Fruit fly (Drosophila melanogaster) whole organism, adult: Measurements from ENCODE around the gene CG43924.
"Not testable (repeated sequence)": the region's sequence is repeated elsewhere in the genome, so short reads cannot be mapped to it uniquely, and the experiment has no call there.

ENCODE experiments used
- CG11617 ChIP-seq: fragments of 200-800 bp; sonication (Bioruptor generic); optimal IDR thresholded peaks from 2 replicates; lab custom pipeline; 2017; ENCODE audit warnings: mild to moderate bottlenecking, missing biosample characterization, missing genetic modification reagents, missing genetic modification characterization
- CG12768 ChIP-seq: fragments of 200-800 bp; sonication (Bioruptor generic); optimal IDR thresholded peaks from 2 replicates; lab custom pipeline; 2017; ENCODE audit warnings: missing biosample characterization, missing genetic modification characterization, mild to moderate bottlenecking, moderate library complexity, missing genetic modification reagents
- CG14711 ChIP-seq: fragments of 200-800 bp; sonication (Bioruptor generic); optimal IDR thresholded peaks from 2 replicates; lab custom pipeline; 2018; ENCODE audit warnings: missing biosample characterization, mild to moderate bottlenecking, missing genetic modification characterization, moderate library complexity
- CG1620 ChIP-seq: fragments of 200-800 bp; sonication (Bioruptor generic); optimal IDR thresholded peaks from 2 replicates; lab custom pipeline; 2016; ENCODE audit warnings: missing biosample characterization, missing genetic modification characterization
- CG33017 ChIP-seq: fragments of 200-800 bp; sonication (Bioruptor generic); optimal IDR thresholded peaks from 2 replicates; lab custom pipeline; 2018; ENCODE audit warnings: missing biosample characterization, mild to moderate bottlenecking, missing genetic modification characterization, moderate library complexity
- CG5204 ChIP-seq: fragments of 200-800 bp; sonication (Bioruptor generic); optimal IDR thresholded peaks from 2 replicates; lab custom pipeline; 2016; ENCODE audit warnings: missing biosample characterization, missing genetic modification characterization
- CG7045 ChIP-seq: fragments of 200-800 bp; sonication (Bioruptor generic); optimal IDR thresholded peaks from 2 replicates; lab custom pipeline; 2017; ENCODE audit warnings: missing biosample characterization, mild to moderate bottlenecking, missing genetic modification characterization
- CG7101 ChIP-seq: fragments of 200-800 bp; sonication (Bioruptor generic); optimal IDR thresholded peaks from 2 replicates; lab custom pipeline; 2018; ENCODE audit warnings: missing biosample characterization, mild to moderate bottlenecking, missing genetic modification characterization, moderate library complexity
- Clk ChIP-seq: fragments of 200-800 bp; sonication (Bioruptor generic); optimal IDR thresholded peaks from 2 replicates; lab custom pipeline; 2017; ENCODE audit warnings: missing biosample characterization, missing genetic modification characterization
- Crg-1 ChIP-seq: fragments of 200-800 bp; sonication (Bioruptor generic); optimal IDR thresholded peaks from 2 replicates; lab custom pipeline; 2016; ENCODE audit warnings: missing biosample characterization, missing genetic modification characterization
- Hr96 ChIP-seq: fragments of 200-800 bp; sonication (Bioruptor generic); optimal IDR thresholded peaks from 2 replicates; lab custom pipeline; 2016; ENCODE audit warnings: missing biosample characterization, missing genetic modification characterization
- Mnt ChIP-seq: fragments of 200-800 bp; sonication (Bioruptor generic); optimal IDR thresholded peaks from 2 replicates; lab custom pipeline; 2016; ENCODE audit warnings: missing biosample characterization, mild to moderate bottlenecking, missing genetic modification characterization
- bab1 ChIP-seq: fragments of 200-800 bp; sonication (Bioruptor generic); optimal IDR thresholded peaks from 3 replicates; lab custom pipeline; 2019; ENCODE audit warnings: missing biosample characterization, mild to moderate bottlenecking, missing genetic modification characterization, moderate library complexity
- cic ChIP-seq: fragments of 200-800 bp; sonication (Bioruptor generic); optimal IDR thresholded peaks from 2 replicates; lab custom pipeline; 2017; ENCODE audit warnings: missing biosample characterization, mild to moderate bottlenecking, missing genetic modification characterization, moderate library complexity
- cnc ChIP-seq, 2 experiments: fragments of >200 bp; optimal IDR thresholded peaks; 2 replicates each; lab custom pipeline; 2017
- kay ChIP-seq: fragments of 200-800 bp; sonication (Bioruptor generic); peaks from one replicate; lab custom pipeline; 2016; ENCODE audit warnings: missing biosample characterization, missing genetic modification characterization, borderline replicate concordance
- ovo ChIP-seq: fragments of 200-800 bp; sonication (Bioruptor generic); optimal IDR thresholded peaks from 2 replicates; lab custom pipeline; 2016; ENCODE audit warnings: missing biosample characterization, missing genetic modification characterization
- pad ChIP-seq: fragments of 200-800 bp; sonication (Bioruptor generic); optimal IDR thresholded peaks from 3 replicates; lab custom pipeline; 2017; ENCODE audit warnings: missing biosample characterization, missing genetic modification characterization, mild to moderate bottlenecking, moderate library complexity, missing genetic modification reagents
- tj ChIP-seq: fragments of 200-800 bp; sonication (Bioruptor generic); optimal IDR thresholded peaks from 3 replicates; lab custom pipeline; 2017; ENCODE audit warnings: missing biosample characterization, mild to moderate bottlenecking, missing genetic modification characterization, moderate library complexity
- toe ChIP-seq: fragments of 200-800 bp; sonication (Bioruptor generic); optimal IDR thresholded peaks from 2 replicates; lab custom pipeline; 2016; ENCODE audit warnings: missing biosample characterization, missing genetic modification characterization

CG43924 gene

DNA sequence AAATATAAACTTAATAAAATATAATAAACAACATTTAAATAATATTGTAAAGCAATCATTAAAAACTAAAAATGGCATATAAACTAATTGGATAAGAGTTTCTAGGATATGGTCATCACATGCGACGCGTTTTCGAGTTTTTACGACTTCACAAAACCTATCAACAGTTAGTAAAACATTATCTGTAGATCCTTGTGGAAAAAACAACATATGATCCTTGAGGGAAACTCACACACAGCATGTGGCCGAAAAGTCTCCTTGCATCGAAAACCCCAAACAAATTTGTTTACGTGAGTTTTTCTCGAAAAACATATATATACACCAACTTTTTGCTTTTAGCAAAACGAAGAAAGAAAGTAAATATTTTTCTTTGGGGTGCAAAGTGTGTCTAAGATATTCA, 30.0 kb upstream of the CG43924 start:
- TF ChIP-seq Crg-1 (GFP tag; lab: Kevin White, UChicago) (no peak), cic (GFP tag; lab: Kevin White, UChicago) (no peak), toe (GFP tag; lab: Kevin White, UChicago) (no peak), Clk (GFP tag; lab: Kevin White, UChicago) (no peak), cnc (optimal IDR thresholded peaks at IDR 0.05; lab: Kevin White, UChicago) (no peak), CG11617 (no peak), CG5204 (GFP tag; lab: Kevin White, UChicago) (no peak), CG33017 (tag; lab: Kevin White, UChicago) (no peak), Hr96 (GFP tag; lab: Kevin White, UChicago) (no peak), Mnt (GFP tag; lab: Kevin White, UChicago) (no peak), CG14711 (tag; lab: Kevin White, UChicago) (no peak)

DNA sequence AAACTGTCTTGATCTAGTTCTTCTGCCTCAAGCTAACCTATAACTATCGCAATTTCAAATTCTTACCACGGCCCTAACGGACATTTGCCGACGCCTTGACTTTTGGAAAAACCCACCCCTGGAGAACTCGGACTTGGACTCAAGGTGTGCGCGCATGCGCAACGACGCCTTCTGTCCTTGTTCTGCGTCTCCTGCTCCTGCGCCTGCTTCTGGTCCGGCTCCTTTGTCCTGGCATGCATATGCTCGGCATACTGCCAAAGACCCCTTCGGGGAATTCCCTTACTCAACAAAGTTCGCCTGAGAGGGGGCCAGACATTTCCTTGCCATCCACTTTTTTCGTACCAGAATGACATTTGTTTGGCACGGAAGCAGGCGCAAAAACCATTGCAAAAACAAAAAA, 25.0 kb upstream of the CG43924 start:
- TF ChIP-seq CG12768 (GFP tag; lab: Kevin White, UChicago), result no peak
- no peak for TF ChIP-seq CG33017 (tag; lab: Kevin White, UChicago)
- no peak for TF ChIP-seq Hr96 (GFP tag; lab: Kevin White, UChicago)
- no peak for TF ChIP-seq Crg-1 (GFP tag; lab: Kevin White, UChicago)
- TF ChIP-seq bab1 (GFP tag; lab: Kevin White, UChicago), result no peak
- TF ChIP-seq CG11617, result no peak
- TF ChIP-seq Clk (GFP tag; lab: Kevin White, UChicago), result no peak
- TF ChIP-seq ovo, result no peak
- no peak for TF ChIP-seq CG14711 (tag; lab: Kevin White, UChicago)

DNA sequence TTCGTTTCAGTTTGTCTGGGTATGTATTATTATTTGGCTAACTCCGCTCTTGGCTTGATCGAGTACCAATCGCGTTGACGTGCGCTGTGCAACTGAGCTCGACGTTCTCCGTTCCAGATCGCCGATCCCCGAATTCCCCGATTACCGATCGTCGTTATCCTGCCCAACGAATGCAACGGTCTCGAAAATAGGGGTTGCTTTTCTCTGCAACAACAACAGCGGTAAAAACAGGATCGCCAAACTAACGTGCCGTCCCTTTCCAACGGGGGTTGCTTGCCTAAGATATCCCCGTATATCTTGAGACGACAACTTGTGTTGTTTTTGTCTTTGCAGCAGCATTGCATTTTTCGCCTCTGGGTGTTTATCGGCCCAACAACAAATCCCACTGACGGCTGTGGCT, 20.8 kb upstream of the CG43924 start:
- TF ChIP-seq CG1620 (no peak), CG7101 (tag; lab: Kevin White, UChicago) (no peak), cnc (optimal IDR thresholded peaks at IDR 0.05; lab: Kevin White, UChicago) (no peak), toe (GFP tag; lab: Kevin White, UChicago) (no peak), CG33017 (tag; lab: Kevin White, UChicago) (no peak), CG12768 (GFP tag; lab: Kevin White, UChicago) (no peak), cic (GFP tag; lab: Kevin White, UChicago) (no peak), pad (no peak), CG5204 (GFP tag; lab: Kevin White, UChicago) (no peak), ovo (no peak), CG11617 (no peak), tj (no peak), kay (GFP tag; lab: Kevin White, UChicago) (no peak), Hr96 (GFP tag; lab: Kevin White, UChicago) (no peak), Crg-1 (GFP tag; lab: Kevin White, UChicago) (no peak), CG14711 (tag; lab: Kevin White, UChicago) (no peak), Clk (GFP tag; lab: Kevin White, UChicago) (no peak), Mnt (GFP tag; lab: Kevin White, UChicago) (no peak), CG7045 (GFP tag; lab: Kevin White, UChicago) (no peak)

DNA sequence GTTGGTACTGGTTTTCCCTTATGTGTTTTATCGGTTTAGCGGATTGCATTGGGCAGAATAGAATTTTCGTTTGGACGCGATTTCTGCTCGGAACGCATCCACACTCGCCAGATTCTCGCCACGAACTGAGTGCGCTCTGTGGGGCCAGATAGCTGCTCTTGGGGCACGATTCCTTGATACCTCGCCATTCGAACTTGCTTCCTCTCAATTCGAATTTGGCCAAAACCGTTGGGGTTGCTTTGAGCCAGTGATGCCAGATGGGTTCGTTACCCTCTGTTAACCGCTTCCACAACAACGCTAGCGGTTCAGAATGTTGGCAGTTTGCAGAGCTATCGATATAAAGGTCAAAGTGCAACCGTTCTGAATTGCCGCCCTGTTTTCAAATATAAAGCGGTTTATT, 7.3 kb upstream of the CG43924 start, which contains the start of gene stol:
Gene stol (minus strand): TSS at position 101 of the 400 bp plus-strand sequence.
- not testable (repeated sequence) for TF ChIP-seq CG7101 (tag; lab: Kevin White, UChicago); CG11617; Crg-1 (GFP tag; lab: Kevin White, UChicago)

DNA sequence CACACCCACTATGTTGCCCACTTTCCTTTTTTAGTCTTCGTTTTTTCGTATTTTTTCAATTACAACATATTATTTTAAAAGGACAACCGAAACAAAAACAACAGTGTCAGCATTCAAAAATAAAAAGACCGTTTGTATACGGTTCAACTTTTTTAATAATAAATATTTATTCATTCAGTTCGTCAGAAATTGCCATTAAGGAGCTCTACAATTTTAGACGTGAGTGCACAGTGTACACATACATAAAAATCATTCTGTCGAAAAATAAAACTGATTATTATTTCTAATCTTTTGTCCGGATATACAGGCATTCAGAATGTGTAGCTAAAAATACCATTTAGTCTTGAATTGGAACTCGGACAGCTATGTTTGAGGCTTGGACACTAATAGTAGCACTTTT, 6.0 kb downstream of the CG43924 start, which contains the start of gene CG31827:
Gene CG31827 (plus strand): TSS at position 301 of the 400 bp plus-strand sequence.
- not testable (repeated sequence) for TF ChIP-seq Crg-1 (GFP tag; lab: Kevin White, UChicago); CG33017 (tag; lab: Kevin White, UChicago); CG1620

DNA sequence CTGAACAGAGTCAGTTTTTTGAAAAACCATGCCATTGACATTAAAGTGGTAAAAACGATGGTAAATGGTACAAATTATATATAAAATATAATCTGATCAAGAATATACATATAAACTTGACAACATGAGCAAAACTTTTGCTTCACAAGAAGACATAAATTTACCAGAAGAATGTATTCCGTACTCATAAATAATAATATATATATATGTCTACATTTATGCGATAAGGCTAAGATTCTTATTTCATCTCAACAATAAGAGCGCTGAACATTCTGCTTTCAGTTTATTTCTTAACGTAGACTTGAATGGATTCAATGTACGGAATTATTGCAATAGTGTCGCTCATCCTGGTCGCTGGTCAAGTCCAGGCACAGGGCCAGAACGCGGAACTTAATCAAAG, 15.2 kb downstream of the CG43924 start, which contains the start of gene CG31780:
Gene CG31780 (plus strand): TSS at position 301 of the 400 bp plus-strand sequence.
- TF ChIP-seq CG14711 (tag; lab: Kevin White, UChicago); cnc (optimal IDR thresholded peaks at IDR 0.05; lab: Kevin White, UChicago); CG12768 (GFP tag; lab: Kevin White, UChicago): not testable (repeated sequence)

DNA sequence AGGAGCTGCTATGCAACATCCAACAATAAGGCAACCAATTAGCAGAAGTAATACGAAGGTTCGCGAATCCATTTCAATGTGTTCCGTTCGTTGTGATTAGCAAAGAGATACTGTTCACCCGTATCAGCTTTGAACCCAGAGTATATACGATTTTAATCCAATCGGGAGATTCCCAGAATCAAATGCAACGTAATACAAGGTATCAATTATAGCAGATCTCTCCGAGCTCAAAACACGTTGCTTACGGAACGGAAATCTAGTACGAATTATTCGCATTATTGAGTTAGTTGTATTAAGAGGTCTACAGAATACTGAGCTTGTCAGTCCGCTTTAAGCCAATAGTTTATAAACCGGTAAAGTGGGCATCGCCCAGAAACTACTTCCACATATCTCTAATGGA, 16.5 kb downstream of the CG43924 start, which contains the start of gene CG44140:
Gene CG44140 (minus strand): TSS at position 101 of the 400 bp plus-strand sequence.
- not testable (repeated sequence) for TF ChIP-seq cic (GFP tag; lab: Kevin White, UChicago); CG14711 (tag; lab: Kevin White, UChicago); Clk (GFP tag; lab: Kevin White, UChicago)
